Worm (Caenorhabditis elegans) whole organism, L1 larva: Measurements from ENCODE around the gene C23G10.1.
A peak's percentile ranks its signal among the peaks of the same experiment; 100 is the strongest.

Source experiments
- C16A3.4 ChIP-seq: fragments of 150-350 bp; optimal IDR thresholded peaks from 2 replicates; lab custom pipeline; 2014; ENCODE audit warnings: missing biosample characterization, missing genetic modification characterization
- C34B4.2 ChIP-seq: sonication (generic microtip); optimal IDR thresholded peaks from 2 replicates; lab custom pipeline; 2017; ENCODE audit warnings: mild to moderate bottlenecking, missing genetic modification characterization, missing compliant biosample characterization
- aly-2 ChIP-seq: fragments of 150-350 bp; optimal IDR thresholded peaks from 2 replicates; lab custom pipeline; 2014; ENCODE audit warnings: missing biosample characterization, missing genetic modification characterization
- ceh-8 ChIP-seq: fragments of 200-800 bp; sonication (Bioruptor generic); optimal IDR thresholded peaks from 2 replicates; lab custom pipeline; 2018; ENCODE audit warnings: mild to moderate bottlenecking, missing genetic modification characterization, moderate library complexity, missing compliant biosample characterization
- ceh-82 ChIP-seq, 3 experiments: fragments of 150-350 bp in 1 of 3; sonication (generic microtip) in 2 of 3; optimal IDR thresholded peaks; 2 replicates each; lab custom pipeline; 2014 to 2017; ENCODE audit warnings: missing biosample characterization in 3 of 3, missing genetic modification characterization in 3 of 3
- ceh-90 ChIP-seq: sonication (generic microtip); optimal IDR thresholded peaks from 2 replicates; lab custom pipeline; 2016; ENCODE audit warnings: missing genetic modification characterization, missing compliant biosample characterization
- ces-1 ChIP-seq: fragments of 150-350 bp; optimal IDR thresholded peaks from 2 replicates; lab custom pipeline; 2014; ENCODE audit warnings: missing biosample characterization, missing genetic modification reagents, missing genetic modification characterization
- efl-1 ChIP-seq, 4 experiments: fragments of 150-350 bp; optimal IDR thresholded peaks in 3 of 4; peaks in 1 of 4; 1 replicate in 1 of 4; 2 replicates in 3 of 4; lab custom pipeline; 2014; ENCODE audit warnings: missing biosample characterization in 2 of 4, missing genetic modification characterization in 2 of 4, missing genetic modification reagents in 2 of 4
- egl-13 ChIP-seq: sonication (generic microtip); optimal IDR thresholded peaks from 2 replicates; lab custom pipeline; 2016; ENCODE audit warnings: missing genotype, missing genetic modification reagents, missing genetic modification characterization, missing compliant biosample characterization
- elt-3 ChIP-seq, 6 experiments: fragments of 150-350 bp in 1 of 6; sonication (generic microtip); optimal IDR thresholded peaks; 2 replicates each; lab custom pipeline; 2017 to 2018; ENCODE audit warnings: missing biosample characterization in 6 of 6, missing genetic modification characterization in 6 of 6, inconsistent platforms in 1 of 6
- fkh-10 ChIP-seq: sonication (generic microtip); optimal IDR thresholded peaks from 2 replicates; lab custom pipeline; 2017; ENCODE audit warnings: missing biosample characterization, missing genetic modification reagents, missing genetic modification characterization
- fos-1 ChIP-seq: fragments of 150-350 bp; optimal IDR thresholded peaks from 2 replicates; lab custom pipeline; 2014; ENCODE audit warnings: missing biosample characterization, missing genetic modification characterization
- grh-1 ChIP-seq: fragments of 200-800 bp; sonication (Bioruptor generic); IDR thresholded peaks from 2 replicates; pipeline ENCODE4 v1.3.6; 2022; ENCODE audit warnings: missing genetic modification reagents, missing genetic modification characterization, missing compliant biosample characterization
- hlh-17 ChIP-seq: fragments of 200-800 bp; sonication (Bioruptor generic); optimal IDR thresholded peaks from 2 replicates; lab custom pipeline; 2018; ENCODE audit warnings: missing genetic modification characterization, mild to moderate bottlenecking, missing compliant biosample characterization, moderate library complexity, borderline replicate concordance
- hlh-4 ChIP-seq: sonication (generic microtip); optimal IDR thresholded peaks from 2 replicates; lab custom pipeline; 2016; ENCODE audit warnings: mild to moderate bottlenecking, missing genetic modification characterization, missing compliant biosample characterization
- isw-1 ChIP-seq: fragments of 200-800 bp; sonication (Bioruptor generic); IDR thresholded peaks from 2 replicates; pipeline ENCODE4 v1.3.6; 2022; ENCODE audit warnings: missing genetic modification characterization, missing compliant biosample characterization
- jun-1 ChIP-seq: fragments of 150-350 bp; optimal IDR thresholded peaks from 2 replicates; lab custom pipeline; 2014; ENCODE audit warnings: missing biosample characterization, missing genetic modification reagents, missing genetic modification characterization
- lin-35 ChIP-seq, 2 experiments: fragments of 150-350 bp; optimal IDR thresholded peaks; 2 replicates each; lab custom pipeline; 2014; ENCODE audit warnings: missing biosample characterization in 2 of 2, missing genetic modification characterization in 2 of 2, missing genetic modification reagents in 2 of 2
- lsy-2 ChIP-seq, 2 experiments: fragments of 150-350 bp; optimal IDR thresholded peaks; 2 replicates each; lab custom pipeline; 2014; ENCODE audit warnings: missing biosample characterization in 2 of 2, missing genetic modification characterization in 2 of 2
- mdl-1 ChIP-seq, 2 experiments: fragments of 150-350 bp; optimal IDR thresholded peaks; 2 replicates each; lab custom pipeline; 2014 to 2017; ENCODE audit warnings: missing biosample characterization in 2 of 2, missing genetic modification characterization in 2 of 2, inconsistent platforms in 1 of 2
- mef-2 ChIP-seq: fragments of 150-350 bp; optimal IDR thresholded peaks from 2 replicates; lab custom pipeline; 2014; ENCODE audit warnings: missing biosample characterization, missing genetic modification characterization
- mep-1 ChIP-seq: fragments of 150-350 bp; optimal IDR thresholded peaks from 2 replicates; lab custom pipeline; 2014; ENCODE audit warnings: missing biosample characterization, missing genetic modification characterization
- nhr-11 ChIP-seq: fragments of 150-350 bp; optimal IDR thresholded peaks from 2 replicates; lab custom pipeline; 2014; ENCODE audit warnings: missing biosample characterization, missing genetic modification characterization
- nhr-12 ChIP-seq: sonication (generic microtip); optimal IDR thresholded peaks from 2 replicates; lab custom pipeline; 2017; ENCODE audit warnings: missing biosample characterization, missing genetic modification characterization
- nhr-237 ChIP-seq: fragments of 150-350 bp; optimal IDR thresholded peaks from 2 replicates; lab custom pipeline; 2014; ENCODE audit warnings: missing biosample characterization, missing genetic modification characterization
- nhr-47 ChIP-seq: sonication (generic microtip); optimal IDR thresholded peaks from 2 replicates; lab custom pipeline; 2016; ENCODE audit warnings: mild to moderate bottlenecking, missing genetic modification characterization, moderate library complexity, missing compliant biosample characterization
- nhr-84 ChIP-seq: sonication (generic microtip); optimal IDR thresholded peaks from 2 replicates; lab custom pipeline; 2017; ENCODE audit warnings: missing biosample characterization, missing genetic modification characterization
- nhr-85 ChIP-seq: sonication (generic microtip); peaks from one replicate; lab custom pipeline; 2016; ENCODE audit warnings: missing genetic modification characterization, inconsistent platforms, missing compliant biosample characterization
- rnt-1 ChIP-seq: sonication (generic microtip); optimal IDR thresholded peaks from 2 replicates; lab custom pipeline; 2016; ENCODE audit warnings: mild to moderate bottlenecking, missing genetic modification characterization, moderate library complexity, missing compliant biosample characterization
- sox-4 ChIP-seq: sonication (generic microtip); optimal IDR thresholded peaks from 2 replicates; lab custom pipeline; 2016; ENCODE audit warnings: missing genetic modification characterization, missing compliant biosample characterization
- swsn-7 ChIP-seq: sonication (generic microtip); optimal IDR thresholded peaks from 2 replicates; lab custom pipeline; 2016; ENCODE audit warnings: missing genetic modification characterization, missing compliant biosample characterization
- unc-30 ChIP-seq: sonication (generic microtip); optimal IDR thresholded peaks from 2 replicates; lab custom pipeline; 2017; ENCODE audit warnings: missing biosample characterization, missing genetic modification characterization
- unc-62 ChIP-seq: fragments of 150-350 bp; optimal IDR thresholded peaks from 2 replicates; lab custom pipeline; 2014; ENCODE audit warnings: missing biosample characterization, missing genetic modification reagents, missing genetic modification characterization
- unc-86 ChIP-seq: sonication (generic microtip); optimal IDR thresholded peaks from 2 replicates; lab custom pipeline; 2016; ENCODE audit warnings: missing genetic modification characterization, missing compliant biosample characterization
- xbp-1 ChIP-seq: sonication (generic microtip); optimal IDR thresholded peaks from 2 replicates; lab custom pipeline; 2016; ENCODE audit warnings: missing genetic modification characterization, missing compliant biosample characterization
- ztf-11 ChIP-seq, 2 experiments: sonication (generic microtip); optimal IDR thresholded peaks; 2 replicates each; lab custom pipeline; 2016 to 2017; ENCODE audit warnings: missing genetic modification characterization in 2 of 2, missing biosample characterization in 1 of 2, missing compliant biosample characterization in 1 of 2
- ztf-4 ChIP-seq: fragments of 150-350 bp; optimal IDR thresholded peaks from 2 replicates; lab custom pipeline; 2014; ENCODE audit warnings: missing biosample characterization, missing genetic modification characterization

Gene C23G10.1

ce11 chrIII:6198378-6199234 lies 10.5 kb upstream of the C23G10.1 start, which contains the start of the genes C23G10.7 and rpn-2 (continued):
- TF ChIP-seq jun-1 (tag; lab: Kevin White, UChicago) (peak; percentile 29), isw-1 (peak; percentile 63), nhr-12 (no peak), sox-4 (tag; lab: Kevin White, UChicago) (no peak), grh-1 (GFP tag; lab: Robert Waterston, UW) (peak; percentile 8; the same call in 1 of the 2 replicates), hlh-17 (GFP tag; lab: Kevin White, UChicago) (no peak), unc-86 (tag; lab: Kevin White, UChicago) (peak; percentile 61), egl-13 (tag; lab: Kevin White, UChicago) (peak; percentile 9), ztf-4 (tag; lab: Kevin White, UChicago) (no peak), nhr-11 (tag; lab: Kevin White, UChicago) (no peak), fkh-10 (GFP tag; lab: Kevin White, UChicago) (peak; percentile 20), C16A3.4 (tag; lab: Kevin White, UChicago) (peak; percentile 56), unc-62 (GFP tag; lab: Kevin White, UChicago) (no peak), mdl-1 (tag; optimal IDR thresholded peaks at IDR 0.05; lab: Kevin White, UChicago) (peak in 1 of 2 experiments; percentile 55), unc-30 (tag; lab: Kevin White, UChicago) (no peak), elt-3 (tag; optimal IDR thresholded peaks at IDR 0.05; lab: Kevin White, UChicago) (peak in 2 of 6 experiments; percentile 38 to 48), nhr-47 (tag; lab: Kevin White, UChicago) (peak; percentile 80), xbp-1 (tag; lab: Kevin White, UChicago) (peak; percentile 67), ceh-82 (tag; optimal IDR thresholded peaks at IDR 0.05; lab: Kevin White, UChicago) (peak; percentile 62 to 68 (median 63)), ceh-90 (tag; lab: Kevin White, UChicago) (no peak), lin-35 (GFP tag; optimal IDR thresholded peaks at IDR 0.05; lab: Kevin White, UChicago) (peak; percentile 71 to 82), mep-1 (tag; lab: Kevin White, UChicago) (peak; percentile 90), nhr-85 (tag; lab: Kevin White, UChicago) (peak; percentile 81), C34B4.2 (no peak), ceh-8 (GFP tag; lab: Kevin White, UChicago) (no peak), ces-1 (GFP tag; lab: Kevin White, UChicago) (no peak)

ce11 chrIII:6201325-6201724 lies 7.8 kb upstream of the C23G10.1 start:
- TF ChIP-seq mef-2 (tag; lab: Kevin White, UChicago) (no peak), swsn-7 (tag; lab: Kevin White, UChicago) (no peak), lsy-2 (tag; optimal IDR thresholded peaks at IDR 0.05; lab: Kevin White, UChicago) (no peak), nhr-237 (tag; lab: Kevin White, UChicago) (no peak), ceh-8 (GFP tag; lab: Kevin White, UChicago) (no peak), fos-1 (tag; lab: Kevin White, UChicago) (no peak), sox-4 (tag; lab: Kevin White, UChicago) (no peak), hlh-4 (tag; lab: Kevin White, UChicago) (no peak), rnt-1 (tag; lab: Kevin White, UChicago) (no peak), C16A3.4 (tag; lab: Kevin White, UChicago) (no peak)

ce11 chrIII:6202440-6202839 lies 6.6 kb upstream of the C23G10.1 start:
- TF ChIP-seq ces-1 (GFP tag; lab: Kevin White, UChicago) = no peak
- TF ChIP-seq ztf-11 (tag; optimal IDR thresholded peaks at IDR 0.05; lab: Kevin White, UChicago) = no peak
- TF ChIP-seq xbp-1 (tag; lab: Kevin White, UChicago) = no peak
- TF ChIP-seq nhr-84 (tag; lab: Kevin White, UChicago) = no peak
- no peak for TF ChIP-seq efl-1 (optimal IDR thresholded peaks at IDR 0.05; lab: Kevin White, UChicago)
- peak in 1 of 2 experiments; percentile 38 for TF ChIP-seq efl-1 (GFP tag; optimal IDR thresholded peaks at IDR 0.05 in 1 of 2; lab: Kevin White, UChicago)
- peak; percentile 12 for TF ChIP-seq aly-2
